Worm (Caenorhabditis elegans): Measurements from ENCODE around the gene hum-8.
A peak's percentile ranks its signal among the peaks of the same experiment; 100 is the strongest.

The hum-8 gene

DNA sequence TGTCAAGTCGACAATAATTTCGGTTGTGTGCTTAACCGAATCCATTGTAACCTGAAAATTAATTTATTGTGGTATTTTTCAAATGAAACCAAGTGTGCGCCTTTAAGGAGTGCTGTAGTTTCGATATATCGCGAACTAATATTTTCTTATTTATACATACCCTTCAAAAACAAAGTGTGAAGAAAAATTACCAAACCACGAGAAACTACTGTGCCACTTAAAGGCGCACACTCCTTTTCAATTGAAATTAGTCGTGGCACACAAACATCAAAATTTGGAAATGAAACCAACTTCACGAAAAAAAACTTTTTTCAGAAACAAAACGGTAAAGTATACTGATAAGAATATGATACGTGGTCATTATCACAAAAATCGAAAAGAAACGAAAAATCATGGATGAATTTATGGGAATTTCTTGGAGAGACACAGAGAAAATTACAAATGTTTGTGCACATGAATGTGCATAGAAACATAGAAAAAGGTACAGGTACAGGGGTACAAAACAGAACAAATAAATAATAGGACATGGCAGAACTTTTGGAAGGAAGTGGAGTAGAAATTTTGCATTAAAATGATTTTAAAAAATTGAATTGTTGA is 57.1 kb downstream of the hum-8 start, which contains the start of gene spl-1:
TSS of gene spl-1 (minus strand) at position 51 of the 597 bp plus-strand sequence.
- TF ChIP-seq pha-4 (tag; optimal IDR thresholded peaks at IDR 0.05) (peak; percentile 65), aly-2 (tag; optimal IDR thresholded peaks at IDR 0.05) (no peak), tbx-2 (tag; optimal IDR thresholded peaks at IDR 0.05) (no peak), elt-2 (tag; optimal IDR thresholded peaks at IDR 0.05) (peak; percentile 79), pqm-1 (tag; optimal IDR thresholded peaks at IDR 0.05) (peak; percentile 85), ztf-11 (tag; optimal IDR thresholded peaks at IDR 0.05) (no peak), fkh-10 (GFP tag; optimal IDR thresholded peaks at IDR 0.05) (no peak), unc-62 (GFP tag; optimal IDR thresholded peaks at IDR 0.05) (no peak), ceh-82 (tag; optimal IDR thresholded peaks at IDR 0.05) (no peak)

DNA sequence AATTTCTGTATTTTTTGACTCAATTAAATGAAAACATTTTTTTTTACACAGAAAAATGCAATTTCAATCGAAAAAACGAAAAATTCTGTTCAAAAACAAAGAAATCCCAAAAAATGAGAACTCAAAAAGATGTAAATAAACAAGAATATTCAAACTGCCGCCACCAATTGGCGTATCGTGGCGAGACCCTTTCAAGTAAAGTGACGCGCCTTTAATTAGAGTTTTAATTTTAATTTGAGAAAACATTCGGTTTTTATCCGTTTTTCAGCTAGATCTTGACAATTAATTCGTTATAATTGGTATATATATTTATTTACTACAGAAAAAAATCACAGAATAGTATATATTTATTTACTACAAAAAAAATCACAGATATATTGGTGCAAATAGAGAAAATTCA is 60.7 kb downstream of the hum-8 start:
- TF ChIP-seq snpc-4 (tag; optimal IDR thresholded peaks at IDR 0.05) (no peak), pha-4 (tag; optimal IDR thresholded peaks at IDR 0.05) (no peak), R02D3.7 (tag; optimal IDR thresholded peaks at IDR 0.05) (no peak), elt-2 (tag; optimal IDR thresholded peaks at IDR 0.05) (no peak), daf-12 (tag; optimal IDR thresholded peaks at IDR 0.05) (no peak), unc-39 (tag; optimal IDR thresholded peaks at IDR 0.05) (no peak), egl-27 (tag; optimal IDR thresholded peaks at IDR 0.05) (no peak), ztf-11 (tag; optimal IDR thresholded peaks at IDR 0.05) (no peak), nhr-28 (tag; optimal IDR thresholded peaks at IDR 0.05) (no peak), nhr-76 (tag; optimal IDR thresholded peaks at IDR 0.05) (no peak), nhr-11 (tag; optimal IDR thresholded peaks at IDR 0.05) (no peak), nhr-23 (tag; optimal IDR thresholded peaks at IDR 0.05) (no peak), tbx-2 (tag; optimal IDR thresholded peaks at IDR 0.05) (no peak), egl-5 (tag; optimal IDR thresholded peaks at IDR 0.05) (no peak), nhr-12 (tag; optimal IDR thresholded peaks at IDR 0.05) (no peak), mml-1 (tag; optimal IDR thresholded peaks at IDR 0.05) (no peak), nhr-25 (tag; optimal IDR thresholded peaks at IDR 0.05) (no peak), elt-3 (tag; optimal IDR thresholded peaks at IDR 0.05) (no peak)
